Fruit fly (Drosophila melanogaster): ENCODE results near the gene CG7715.

DNA sequence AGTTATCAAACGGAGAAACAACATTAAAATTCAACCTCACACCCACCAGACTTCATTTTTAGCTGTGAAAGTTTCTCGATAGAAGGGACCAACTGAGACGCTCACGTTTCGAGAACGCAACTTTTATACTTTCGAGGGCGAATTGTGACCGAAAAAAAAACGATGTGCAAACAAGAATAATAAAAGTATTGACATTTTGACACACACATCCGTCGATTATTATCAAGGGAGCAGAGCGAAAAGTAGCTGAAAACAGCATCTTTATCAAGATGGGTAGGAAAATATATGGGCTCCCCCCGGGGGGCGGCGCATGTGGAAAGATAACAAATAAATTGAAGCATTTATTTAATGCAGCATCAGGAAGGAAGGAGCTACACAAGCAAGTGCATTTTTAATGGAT, 34.7 kb downstream of the CG7715 start, which contains the start of gene CG14300:
- TF ChIP-seq CG8478 (optimal IDR thresholded peaks at IDR 0.05) (no peak), CTCF (optimal IDR thresholded peaks at IDR 0.05) (no peak)

All from S2 (cell line).